Worm (Caenorhabditis elegans) whole organism, L1 larva: ENCODE measurements around the gene kin-19.
A peak's percentile ranks its signal among the peaks of the same experiment; 100 is the strongest.

ENCODE experiments used
- blmp-1 ChIP-seq: fragments of 150-350 bp; optimal IDR thresholded peaks from 2 replicates; lab custom pipeline; 2014; ENCODE audit warnings: missing biosample characterization, missing genetic modification characterization
- ceh-63 ChIP-seq: fragments of 200-800 bp; sonication (Bioruptor generic); optimal IDR thresholded peaks from 2 replicates; lab custom pipeline; 2018; ENCODE audit warnings: mild to moderate bottlenecking, missing genetic modification characterization, missing compliant biosample characterization
- ceh-82 ChIP-seq, 3 experiments: fragments of 150-350 bp in 1 of 3; sonication (generic microtip) in 2 of 3; optimal IDR thresholded peaks; 2 replicates each; lab custom pipeline; 2014 to 2017; ENCODE audit warnings: missing biosample characterization in 3 of 3, missing genetic modification characterization in 3 of 3
- ceh-88 ChIP-seq: fragments of 200-800 bp; sonication (Bioruptor generic); IDR thresholded peaks from 2 replicates; pipeline ENCODE4 v1.3.6; 2022; ENCODE audit warnings: missing genetic modification characterization, missing compliant biosample characterization
- ceh-90 ChIP-seq: sonication (generic microtip); optimal IDR thresholded peaks from 2 replicates; lab custom pipeline; 2016; ENCODE audit warnings: missing genetic modification characterization, missing compliant biosample characterization
- dpl-1 ChIP-seq, 3 experiments: fragments of 150-350 bp in 2 of 3; sonication (generic microtip) in 1 of 3; optimal IDR thresholded peaks; 2 replicates each; lab custom pipeline; 2014 to 2017; ENCODE audit warnings: missing biosample characterization in 3 of 3, missing genetic modification characterization in 3 of 3, missing genetic modification reagents in 3 of 3
- dsc-1 ChIP-seq: sonication (generic microtip); optimal IDR thresholded peaks from 2 replicates; lab custom pipeline; 2016; ENCODE audit warnings: mild to moderate bottlenecking, missing genetic modification characterization, missing compliant biosample characterization
- efl-1 ChIP-seq, 4 experiments: fragments of 150-350 bp; optimal IDR thresholded peaks in 3 of 4; peaks in 1 of 4; 1 replicate in 1 of 4; 2 replicates in 3 of 4; lab custom pipeline; 2014; ENCODE audit warnings: missing biosample characterization in 2 of 4, missing genetic modification characterization in 2 of 4, missing genetic modification reagents in 2 of 4
- elt-3 ChIP-seq, 6 experiments: fragments of 150-350 bp in 1 of 6; sonication (generic microtip); optimal IDR thresholded peaks; 2 replicates each; lab custom pipeline; 2017 to 2018; ENCODE audit warnings: missing biosample characterization in 6 of 6, missing genetic modification characterization in 6 of 6, inconsistent platforms in 1 of 6
- fkh-10 ChIP-seq: sonication (generic microtip); optimal IDR thresholded peaks from 2 replicates; lab custom pipeline; 2017; ENCODE audit warnings: missing biosample characterization, missing genetic modification reagents, missing genetic modification characterization
- fkh-8 ChIP-seq: sonication (generic microtip); optimal IDR thresholded peaks from 2 replicates; lab custom pipeline; 2016; ENCODE audit warnings: mild to moderate bottlenecking, missing genetic modification characterization, missing compliant biosample characterization
- hlh-17 ChIP-seq: fragments of 200-800 bp; sonication (Bioruptor generic); optimal IDR thresholded peaks from 2 replicates; lab custom pipeline; 2018; ENCODE audit warnings: missing genetic modification characterization, mild to moderate bottlenecking, missing compliant biosample characterization, moderate library complexity, borderline replicate concordance
- irx-1 ChIP-seq: sonication (generic microtip); optimal IDR thresholded peaks from 2 replicates; lab custom pipeline; 2016; ENCODE audit warnings: missing genetic modification characterization, missing compliant biosample characterization
- isw-1 ChIP-seq: fragments of 200-800 bp; sonication (Bioruptor generic); IDR thresholded peaks from 2 replicates; pipeline ENCODE4 v1.3.6; 2022; ENCODE audit warnings: missing genetic modification characterization, missing compliant biosample characterization
- lin-14 ChIP-seq: fragments of 200-800 bp; sonication (Bioruptor generic); optimal IDR thresholded peaks from 2 replicates; lab custom pipeline; 2018; ENCODE audit warnings: mild to moderate bottlenecking, missing genetic modification characterization, moderate library complexity, missing compliant biosample characterization
- lin-15B ChIP-seq: fragments of 150-350 bp; sonication (generic microtip); optimal IDR thresholded peaks from 3 replicates; lab custom pipeline; 2014; ENCODE audit warnings: missing biosample characterization, missing genetic modification characterization
- mep-1 ChIP-seq: fragments of 150-350 bp; optimal IDR thresholded peaks from 2 replicates; lab custom pipeline; 2014; ENCODE audit warnings: missing biosample characterization, missing genetic modification characterization
- nhr-12 ChIP-seq: sonication (generic microtip); optimal IDR thresholded peaks from 2 replicates; lab custom pipeline; 2017; ENCODE audit warnings: missing biosample characterization, missing genetic modification characterization
- nhr-28 ChIP-seq: fragments of 150-350 bp; optimal IDR thresholded peaks from 2 replicates; lab custom pipeline; 2014; ENCODE audit warnings: missing biosample characterization, missing genetic modification characterization
- nhr-71 ChIP-seq: sonication (generic microtip); optimal IDR thresholded peaks from 2 replicates; lab custom pipeline; 2016; ENCODE audit warnings: mild to moderate bottlenecking, missing genetic modification characterization, moderate library complexity, missing compliant biosample characterization
- nhr-84 ChIP-seq: sonication (generic microtip); optimal IDR thresholded peaks from 2 replicates; lab custom pipeline; 2017; ENCODE audit warnings: missing biosample characterization, missing genetic modification characterization
- nhr-85 ChIP-seq: sonication (generic microtip); peaks from one replicate; lab custom pipeline; 2016; ENCODE audit warnings: missing genetic modification characterization, inconsistent platforms, missing compliant biosample characterization
- pax-3 ChIP-seq: fragments of 200-800 bp; sonication (Bioruptor generic); optimal IDR thresholded peaks from 2 replicates; lab custom pipeline; 2018; ENCODE audit warnings: mild to moderate bottlenecking, missing genetic modification characterization, moderate library complexity, missing compliant biosample characterization
- snu-23 ChIP-seq: sonication (generic microtip); optimal IDR thresholded peaks from 2 replicates; lab custom pipeline; 2016; ENCODE audit warnings: missing genetic modification characterization, missing compliant biosample characterization
- unc-86 ChIP-seq: sonication (generic microtip); optimal IDR thresholded peaks from 2 replicates; lab custom pipeline; 2016; ENCODE audit warnings: missing genetic modification characterization, missing compliant biosample characterization
- ztf-4 ChIP-seq: fragments of 150-350 bp; optimal IDR thresholded peaks from 2 replicates; lab custom pipeline; 2014; ENCODE audit warnings: missing biosample characterization, missing genetic modification characterization

Gene kin-19

ce11 chrIII:4107929-4108520, 21.6 kb upstream of the kin-19 start:
- no peak for TF ChIP-seq elt-3 (tag; optimal IDR thresholded peaks at IDR 0.05; lab: Kevin White, UChicago)
- TF ChIP-seq nhr-84, result no peak
- no peak for TF ChIP-seq ceh-82 (tag; optimal IDR thresholded peaks at IDR 0.05; lab: Kevin White, UChicago)
- no peak for TF ChIP-seq lin-15B (tag; lab: Kevin White, UChicago)
- no peak for TF ChIP-seq fkh-10 (GFP tag; lab: Kevin White, UChicago)
- TF ChIP-seq mep-1 (tag; lab: Kevin White, UChicago), result no peak
- no peak for TF ChIP-seq ztf-4 (tag; lab: Kevin White, UChicago)
- no peak for TF ChIP-seq nhr-28

- TF ChIP-seq ceh-90 (no peak), lin-14 (GFP tag; lab: Kevin White, UChicago) (peak; percentile 28)
Observed at ce11 chrIII:4107227-4107626, 20.8 kb upstream of the kin-19 start.

- TF ChIP-seq nhr-71 (tag; lab: Kevin White, UChicago) (no peak), hlh-17 (GFP tag; lab: Kevin White, UChicago) (no peak), irx-1 (tag; lab: Kevin White, UChicago) (no peak)
Observed at ce11 chrIII:4106611-4107010, 20.2 kb upstream of the kin-19 start.

- TF ChIP-seq nhr-28 (no peak), nhr-12 (tag; lab: Kevin White, UChicago) (no peak), efl-1 (optimal IDR thresholded peaks at IDR 0.05; lab: Kevin White, UChicago) (no peak), efl-1 (GFP tag; optimal IDR thresholded peaks at IDR 0.05 in 1 of 2; lab: Kevin White, UChicago) (no peak), ceh-63 (GFP tag; lab: Kevin White, UChicago) (no peak), isw-1 (GFP tag; lab: Robert Waterston, UW) (no peak), ztf-4 (tag; lab: Kevin White, UChicago) (no peak), pax-3 (tag; lab: Kevin White, UChicago) (no peak), fkh-10 (GFP tag; lab: Kevin White, UChicago) (no peak), irx-1 (tag; lab: Kevin White, UChicago) (no peak), fkh-8 (tag; lab: Kevin White, UChicago) (no peak), nhr-84 (no peak), snu-23 (GFP tag; lab: Kevin White, UChicago) (no peak)
- TF ChIP-seq, all 84 proteins: peak for 0
Observed at ce11 chrIII:4103171-4103570, 16.7 kb upstream of the kin-19 start.

ce11 chrIII:4102039-4102438, 15.6 kb upstream of the kin-19 start:
- no peak for TF ChIP-seq efl-1 (optimal IDR thresholded peaks at IDR 0.05; lab: Kevin White, UChicago)
- peak in 1 of 2 experiments; percentile 79 for TF ChIP-seq efl-1 (GFP tag; optimal IDR thresholded peaks at IDR 0.05 in 1 of 2; lab: Kevin White, UChicago)
- no peak for TF ChIP-seq pax-3 (tag; lab: Kevin White, UChicago)

ce11 chrIII:4101016-4101415, 14.6 kb upstream of the kin-19 start:
- TF ChIP-seq dsc-1 (tag; lab: Kevin White, UChicago), result no peak
- peak; percentile 42 for TF ChIP-seq lin-14 (GFP tag; lab: Kevin White, UChicago)
- TF ChIP-seq nhr-85 (tag; lab: Kevin White, UChicago), result peak; percentile 77
- TF ChIP-seq efl-1 (optimal IDR thresholded peaks at IDR 0.05; lab: Kevin White, UChicago), result no peak
- peak in 1 of 2 experiments; percentile 85 for TF ChIP-seq efl-1 (GFP tag; optimal IDR thresholded peaks at IDR 0.05 in 1 of 2; lab: Kevin White, UChicago)
- no peak for TF ChIP-seq ceh-88 (GFP tag; lab: Robert Waterston, UW)
- TF ChIP-seq dpl-1 (GFP tag; optimal IDR thresholded peaks at IDR 0.05; lab: Kevin White, UChicago), result peak in 1 of 3 experiments; percentile 1
- TF ChIP-seq unc-86 (tag; lab: Kevin White, UChicago), result peak; percentile 30
- TF ChIP-seq blmp-1 (tag; lab: Kevin White, UChicago), result peak; percentile 72
- peak; percentile 0 for TF ChIP-seq nhr-71 (tag; lab: Kevin White, UChicago)
